Worm (Caenorhabditis elegans): Measurements from ENCODE around the gene F47B7.2.

F47B7.2 gene

DNA sequence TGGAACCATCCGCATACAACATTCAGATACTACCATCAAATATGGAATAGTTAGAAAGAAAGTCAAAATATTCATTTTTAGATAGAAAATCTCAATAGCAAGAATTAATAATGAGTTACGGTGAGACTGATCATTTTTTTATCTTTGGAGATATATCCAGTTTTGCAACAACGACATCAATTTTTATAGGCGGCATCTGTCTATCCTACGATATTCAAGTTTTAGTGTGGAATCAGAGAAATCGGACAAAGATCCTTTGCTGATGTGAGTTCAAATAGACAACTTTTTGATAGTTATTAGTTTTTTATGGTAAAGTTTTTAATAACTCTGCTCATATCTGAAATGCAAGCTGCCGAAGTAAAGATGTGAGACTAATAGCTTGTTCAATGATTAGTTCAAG, 6.0 kb upstream of the F47B7.2 start, which contains the start of gene F47B7.4:
TSS of gene F47B7.4 (minus strand) at position 101 of the 400 bp plus-strand sequence.
- no peak for TF ChIP-seq unc-62 (GFP tag; optimal IDR thresholded peaks at IDR 0.05)

DNA sequence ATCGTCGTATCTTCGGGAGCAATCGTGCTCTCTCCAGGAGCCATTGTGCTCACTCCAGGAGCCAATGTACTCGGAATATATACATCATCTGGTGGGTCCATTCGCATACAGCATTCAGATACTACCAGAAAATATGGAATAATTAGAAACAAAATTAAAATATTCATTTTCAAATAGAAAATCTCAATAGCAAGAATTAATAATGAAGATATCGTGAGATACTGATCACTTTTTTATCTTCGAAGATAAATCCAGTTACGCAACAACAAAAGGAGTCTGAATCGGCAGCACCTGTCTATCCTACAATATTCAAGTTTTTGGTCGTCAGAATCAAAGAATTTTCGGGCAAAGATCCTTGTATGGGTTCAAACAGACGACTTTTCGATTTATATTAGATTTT, 3.8 kb upstream of the F47B7.2 start, which contains the start of gene F47B7.5:
TSS of gene F47B7.5 (minus strand) at position 101 of the 400 bp plus-strand sequence.
- TF ChIP-seq unc-62 (GFP tag; optimal IDR thresholded peaks at IDR 0.05) = no peak

DNA sequence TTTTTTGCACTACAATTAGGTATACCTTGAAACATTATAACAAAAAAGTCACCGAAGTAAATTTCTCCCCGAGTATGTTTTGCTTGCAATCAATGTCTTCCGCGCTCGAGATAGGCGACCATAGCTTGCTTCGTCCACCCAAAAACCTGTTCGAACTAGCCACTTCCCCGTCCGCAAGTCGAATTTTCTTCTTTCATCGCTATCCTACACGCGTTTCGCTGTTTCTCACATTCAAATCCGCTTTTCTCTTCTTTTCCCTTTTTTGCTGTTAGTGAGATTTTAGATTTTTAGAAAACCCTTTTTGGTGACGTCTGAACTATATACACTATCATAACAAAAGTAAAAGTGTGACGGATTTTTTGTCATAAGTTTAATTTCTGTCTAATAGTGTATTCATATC, 671 bp downstream of the F47B7.2 start:
- no peak for TF ChIP-seq unc-62 (GFP tag; optimal IDR thresholded peaks at IDR 0.05)

DNA sequence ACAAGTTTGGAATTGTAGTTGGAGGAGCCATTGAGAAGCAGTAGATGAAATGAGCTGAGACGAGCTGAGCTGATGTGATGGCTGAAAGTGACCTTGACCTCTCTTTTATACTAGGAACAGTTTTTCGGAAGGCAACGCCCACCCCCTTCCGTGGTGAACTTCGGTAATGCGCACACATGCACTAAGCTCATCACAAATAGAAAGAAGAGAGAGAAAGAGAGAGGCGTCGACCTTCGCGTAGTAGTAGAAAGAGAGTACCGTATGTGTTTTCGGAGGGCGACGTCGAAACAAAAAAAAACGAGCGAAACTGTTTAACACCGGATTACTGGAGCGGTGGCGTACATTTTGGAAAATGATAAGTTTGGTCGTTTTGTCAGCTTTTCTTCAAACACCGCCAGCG, 8.5 kb downstream of the F47B7.2 start, which contains the start of gene marg-1:
TSS of gene marg-1 (minus strand) at position 101 of the 400 bp plus-strand sequence.
- no peak for TF ChIP-seq unc-62 (GFP tag; optimal IDR thresholded peaks at IDR 0.05)

DNA sequence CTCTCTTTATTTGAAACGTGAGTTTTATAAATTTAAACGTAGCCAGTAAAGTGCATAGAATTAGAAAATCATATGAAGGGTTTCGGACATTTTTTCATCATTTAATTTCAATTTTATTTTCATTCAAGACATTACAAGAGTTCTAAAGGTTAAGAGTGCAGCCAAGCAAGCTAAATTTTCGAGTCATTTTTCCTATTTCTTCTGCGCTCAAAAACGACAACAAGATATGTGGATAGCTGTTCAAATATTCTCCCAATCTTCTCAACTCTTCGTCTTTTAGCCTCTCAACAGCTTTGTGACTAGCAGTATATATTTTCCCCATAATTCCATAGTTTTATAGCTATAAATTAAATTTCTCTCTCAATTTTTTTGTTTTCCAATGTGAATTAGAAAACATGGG, 11.1 kb downstream of the F47B7.2 start:
- TF ChIP-seq unc-62 (GFP tag; optimal IDR thresholded peaks at IDR 0.05) = no peak

DNA sequence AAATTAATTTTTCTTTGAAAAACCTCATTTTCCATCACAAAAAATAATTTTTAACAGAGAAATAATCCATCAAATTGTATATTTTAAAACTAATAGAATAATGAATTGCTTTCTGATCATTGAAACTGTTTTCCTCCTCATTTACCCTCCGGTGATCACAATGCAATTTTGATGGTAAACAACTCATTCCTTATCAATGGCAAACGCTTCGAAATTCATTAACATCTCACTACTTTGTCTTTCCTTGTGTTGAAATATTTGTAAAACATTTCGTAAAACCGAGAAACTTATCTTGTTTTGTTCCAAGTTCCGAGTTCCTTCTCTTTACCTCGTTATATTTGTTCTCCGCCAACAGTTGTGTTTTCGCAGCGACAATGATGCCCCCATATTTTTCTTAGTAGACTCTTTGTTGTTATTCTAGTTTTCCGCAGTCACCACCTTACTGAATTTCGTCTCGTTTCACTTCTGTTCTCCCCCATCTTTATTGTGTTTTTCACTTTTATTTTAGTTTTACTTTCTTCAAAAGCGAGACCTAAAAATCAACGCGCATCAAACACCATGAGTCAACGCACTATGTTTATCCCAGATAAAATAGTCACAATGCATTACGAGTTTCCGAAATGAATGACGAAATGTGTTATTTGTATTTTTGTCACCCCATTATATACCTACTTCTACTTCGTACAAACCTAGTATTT, 12.7 kb downstream of the F47B7.2 start:
- no peak for TF ChIP-seq unc-62 (GFP tag; optimal IDR thresholded peaks at IDR 0.05)

DNA sequence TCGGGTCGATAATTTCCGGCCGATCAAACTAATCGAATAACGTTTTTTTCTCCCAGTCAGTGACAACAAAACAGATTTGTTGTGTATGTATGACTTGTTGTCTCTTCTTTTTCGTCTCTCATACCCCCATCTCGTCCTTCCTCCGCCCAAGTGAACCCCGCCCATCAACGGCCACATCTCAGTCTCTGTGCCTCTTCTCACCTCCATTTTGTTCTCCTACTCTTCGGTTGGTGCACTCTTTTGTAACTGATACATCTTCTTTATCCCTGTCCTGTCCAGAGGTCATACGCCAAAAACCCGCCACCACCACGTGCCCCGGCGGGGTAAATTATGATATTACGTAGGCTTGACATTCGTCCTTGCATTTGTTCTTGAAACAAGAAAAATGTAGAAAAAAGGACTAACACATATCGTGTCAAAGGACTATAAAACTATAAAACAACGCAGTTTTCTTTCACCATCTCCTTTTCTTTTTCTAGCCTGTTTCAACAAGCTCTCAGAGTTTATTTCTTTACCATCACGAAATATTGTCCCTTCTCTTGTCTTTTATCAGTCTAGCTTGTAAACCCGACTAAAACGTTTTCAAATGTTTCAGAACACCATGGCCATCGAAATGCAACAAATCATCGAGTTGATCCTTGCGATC, 15.0 kb downstream of the F47B7.2 start, which contains the start of gene pmpl-1:
TSS of gene pmpl-1 (plus strand) at position 596 of the 646 bp plus-strand sequence.
- no peak for TF ChIP-seq unc-62 (GFP tag; optimal IDR thresholded peaks at IDR 0.05)

DNA sequence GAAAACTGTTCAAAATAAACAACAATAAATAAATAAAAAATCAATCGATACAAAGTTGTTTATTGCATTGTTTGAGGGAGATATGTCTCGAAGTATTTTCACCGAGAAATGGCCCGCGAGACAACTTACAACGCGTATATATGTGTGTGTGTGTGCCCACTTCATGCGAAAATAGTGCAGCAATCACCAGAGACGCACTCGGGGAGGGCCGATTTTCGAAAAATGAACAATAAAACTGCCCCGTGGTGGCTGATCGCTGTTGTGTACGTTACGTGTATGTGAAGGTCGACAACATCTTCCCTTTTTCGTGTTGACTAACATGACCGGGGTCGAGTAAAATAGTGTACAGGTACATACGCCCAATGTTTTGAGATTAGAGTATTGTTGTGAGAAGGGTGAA, 15.9 kb downstream of the F47B7.2 start:
- no peak for TF ChIP-seq unc-62 (GFP tag; optimal IDR thresholded peaks at IDR 0.05)

DNA sequence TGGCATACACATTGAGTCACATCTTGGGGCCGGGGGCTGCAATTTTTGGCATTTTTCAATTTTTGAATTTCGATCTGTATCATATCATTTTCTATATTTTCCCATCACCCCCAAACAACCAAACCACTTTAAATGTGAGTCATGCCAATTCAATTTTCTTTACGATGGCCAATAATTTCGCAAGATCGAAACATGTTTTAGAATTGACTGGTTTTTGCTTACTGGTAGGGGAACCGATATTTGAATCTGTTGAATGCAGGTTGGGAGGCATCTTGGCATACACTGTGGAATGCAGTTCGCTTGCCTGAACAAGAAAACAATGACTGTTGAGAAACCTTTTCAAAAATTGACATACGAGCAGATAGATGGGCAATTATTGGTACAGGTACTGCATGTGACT, 18.5 kb downstream of the F47B7.2 start:
- no peak for TF ChIP-seq unc-62 (GFP tag; optimal IDR thresholded peaks at IDR 0.05)

DNA sequence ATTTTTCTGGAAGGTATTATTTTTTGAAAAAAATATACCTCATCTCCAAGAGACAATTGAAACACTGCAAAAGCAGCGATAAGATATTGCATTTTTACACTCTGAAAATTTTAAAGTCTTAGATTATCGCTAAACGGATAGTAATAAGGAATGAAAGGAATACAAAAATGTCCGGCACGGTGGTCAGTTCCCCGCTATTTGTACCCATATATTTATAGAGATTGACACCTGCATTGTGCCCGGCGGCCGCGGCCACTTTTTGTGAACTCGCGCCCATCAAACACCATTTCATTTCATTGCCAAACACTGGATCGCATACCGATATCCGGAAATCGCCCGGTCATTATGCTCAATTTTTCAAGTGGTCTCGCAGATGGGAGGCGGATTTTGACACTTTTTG, 20.2 kb downstream of the F47B7.2 start, which contains the start of gene idpp-5:
TSS of gene idpp-5 (minus strand) at position 101 of the 400 bp plus-strand sequence.
- TF ChIP-seq unc-62 (GFP tag; optimal IDR thresholded peaks at IDR 0.05) = no peak

DNA sequence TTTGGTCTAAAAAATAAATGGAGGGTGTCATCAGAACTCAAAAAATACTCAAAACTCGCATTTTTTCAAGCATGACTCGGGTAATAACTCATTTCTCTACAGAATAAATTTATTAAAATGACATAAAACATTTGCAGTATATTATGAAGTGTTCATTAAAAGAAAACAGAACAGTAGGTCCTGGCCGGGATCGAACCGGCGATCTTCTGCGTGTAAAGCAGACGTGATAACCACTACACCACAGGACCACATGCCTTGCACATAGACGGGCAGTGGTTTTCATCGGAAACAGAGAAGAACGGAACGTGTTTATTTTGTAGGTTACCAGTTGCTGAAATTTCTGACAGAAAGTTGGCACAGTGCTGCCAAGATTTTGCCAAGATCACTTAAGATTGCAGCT, 20.8 kb downstream of the F47B7.2 start:
- no peak for TF ChIP-seq unc-62 (GFP tag; optimal IDR thresholded peaks at IDR 0.05)

DNA sequence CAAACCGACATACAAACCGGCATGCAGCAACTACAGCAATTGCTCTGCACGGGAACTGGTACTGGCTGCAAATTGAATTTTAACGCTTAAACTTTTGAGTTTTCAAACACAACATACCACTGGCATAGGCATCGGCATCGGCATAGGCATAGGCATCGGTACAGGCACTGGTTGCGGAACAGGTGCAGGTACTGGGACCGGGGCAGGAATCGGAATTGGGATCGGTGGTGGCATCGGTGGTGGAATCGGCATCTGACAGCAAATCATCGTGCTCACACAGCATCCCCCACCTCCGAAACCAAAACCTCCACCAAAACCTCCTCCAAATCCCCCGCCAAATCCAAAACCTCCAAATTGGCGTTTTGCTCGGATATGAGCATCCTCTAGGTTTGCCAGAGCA, 21.6 kb downstream of the F47B7.2 start:
- TF ChIP-seq unc-62 (GFP tag; optimal IDR thresholded peaks at IDR 0.05) = no peak

DNA sequence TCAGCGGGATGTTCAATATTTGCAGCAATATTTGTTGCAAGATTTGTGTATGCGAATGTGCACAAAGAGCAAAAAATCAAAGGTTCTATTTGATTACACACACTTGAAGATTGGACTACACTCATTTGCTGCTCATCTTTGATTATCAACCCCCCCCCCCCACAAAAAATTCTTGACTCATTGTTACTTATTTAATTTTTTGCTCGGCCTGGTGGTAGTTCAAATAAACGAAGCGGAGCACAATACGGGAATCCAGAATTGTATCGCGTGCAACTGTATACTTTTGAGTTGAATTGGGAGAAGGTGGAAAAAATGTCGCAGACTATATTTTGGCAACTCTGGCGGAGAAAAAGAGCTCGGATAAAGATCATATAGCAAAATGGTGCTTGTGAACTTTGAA, 23.1 kb downstream of the F47B7.2 start, which contains the start of gene F35A5.5:
TSS of gene F35A5.5 (minus strand) at position 101 of the 400 bp plus-strand sequence.
- TF ChIP-seq unc-62 (GFP tag; optimal IDR thresholded peaks at IDR 0.05) = no peak

DNA sequence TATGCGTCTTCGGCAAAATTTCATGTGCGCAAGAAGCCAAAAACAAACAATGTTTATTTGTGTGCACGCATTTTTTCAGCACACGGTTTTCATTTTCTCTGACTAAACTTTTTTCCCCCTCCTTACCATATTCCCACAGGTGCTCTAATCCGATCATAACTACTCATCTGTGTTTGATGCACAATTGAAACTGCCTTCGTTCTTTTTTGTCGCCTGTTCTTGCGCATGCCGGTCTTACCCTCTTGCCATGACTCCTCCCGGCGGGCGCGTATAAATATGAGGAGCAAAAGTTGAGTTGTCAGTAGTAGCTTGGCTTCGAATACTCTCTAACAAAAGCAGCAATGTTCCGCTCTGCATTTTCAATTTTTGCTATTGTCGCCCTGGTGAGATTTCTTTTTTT, 25.3 kb downstream of the F47B7.2 start, which contains the start of gene abu-10:
TSS of gene abu-10 (plus strand) at position 301 of the 400 bp plus-strand sequence.
- TF ChIP-seq unc-62 (GFP tag; optimal IDR thresholded peaks at IDR 0.05) = no peak

DNA sequence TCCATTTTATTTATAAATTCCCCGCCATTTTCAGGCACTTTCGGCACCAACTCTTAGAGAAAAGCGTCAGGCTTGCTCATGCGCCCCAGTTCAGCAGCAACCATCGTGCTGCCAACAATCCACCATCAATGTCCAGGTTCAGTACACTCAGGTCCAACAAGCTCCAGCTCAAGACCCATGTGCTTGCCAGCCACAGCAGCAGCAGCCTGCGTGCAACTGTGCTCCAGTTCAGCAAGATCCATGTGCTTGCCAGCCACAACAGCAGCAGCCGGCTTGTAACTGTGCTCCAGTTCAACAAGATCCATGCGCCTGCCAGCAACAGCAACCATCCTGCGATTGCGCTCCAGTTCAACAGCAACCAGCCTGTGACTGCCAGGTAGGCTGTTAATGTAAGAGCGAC, 25.7 kb downstream of the F47B7.2 start:
- no peak for TF ChIP-seq unc-62 (GFP tag; optimal IDR thresholded peaks at IDR 0.05)

DNA sequence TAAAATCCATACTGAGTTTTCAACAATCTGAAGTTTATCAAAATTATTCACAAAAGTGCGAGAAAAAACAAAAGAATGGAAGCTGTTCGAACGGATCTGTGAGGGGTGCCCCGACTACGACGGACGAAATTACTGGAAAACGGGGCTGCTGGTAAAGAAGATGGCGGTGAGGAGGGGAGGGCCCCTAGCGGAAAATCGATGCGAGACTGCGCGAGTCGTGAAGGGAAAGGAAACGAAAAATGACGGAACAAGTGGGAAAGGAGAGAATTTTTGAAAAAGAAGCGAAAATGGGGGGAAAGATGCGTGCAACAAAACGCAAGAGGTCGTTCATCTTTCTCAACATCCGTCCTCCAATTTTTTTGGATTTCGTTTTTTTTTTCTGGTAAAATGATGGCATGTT, 30.2 kb downstream of the F47B7.2 start:
- no peak for TF ChIP-seq unc-62 (GFP tag; optimal IDR thresholded peaks at IDR 0.05)

DNA sequence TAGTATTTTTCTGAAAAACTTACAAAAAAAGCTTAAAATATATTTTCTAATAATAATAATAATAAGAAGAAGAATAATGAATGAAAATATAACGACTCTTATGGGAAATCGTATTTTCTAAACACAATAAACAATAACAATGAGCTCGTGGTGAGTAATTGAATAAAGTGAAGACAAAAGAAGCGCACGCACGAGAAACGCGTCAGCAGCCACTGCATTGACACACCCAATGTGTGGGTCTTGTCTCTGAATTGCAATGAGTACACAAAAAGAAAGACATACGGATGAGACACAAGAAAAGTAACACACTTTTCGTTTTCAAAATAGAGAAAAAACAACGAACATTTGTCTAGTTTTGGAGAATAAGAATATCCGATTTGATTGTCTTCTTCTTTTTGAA, 30.8 kb downstream of the F47B7.2 start, which contains the start of gene F35A5.8:
TSS of gene F35A5.8 (minus strand) at position 151 of the 400 bp plus-strand sequence.
- no peak for TF ChIP-seq unc-62 (GFP tag; optimal IDR thresholded peaks at IDR 0.05)
